Worm (Caenorhabditis elegans) whole organism, mixed stage, embryonic: Measurements from ENCODE around the gene T09A12.1.

ENCODE experiments used
- bed-3 ChIP-seq: fragments of 200-800 bp; sonication (Bioruptor generic); optimal IDR thresholded peaks from 3 replicates; lab custom pipeline; 2018; ENCODE audit warnings: mild to moderate bottlenecking, missing genetic modification characterization, moderate library complexity, missing compliant biosample characterization
- ceh-39 ChIP-seq: fragments of 150-350 bp; optimal IDR thresholded peaks from 2 replicates; lab custom pipeline; 2014; ENCODE audit warnings: missing biosample characterization, missing genetic modification characterization
- ceh-43 ChIP-seq: fragments of 200-800 bp; sonication (Bioruptor generic); optimal IDR thresholded peaks from 2 replicates; lab custom pipeline; 2018; ENCODE audit warnings: mild to moderate bottlenecking, missing genetic modification characterization, moderate library complexity, missing compliant biosample characterization
- ceh-83 ChIP-seq: fragments of 200-800 bp; sonication (Bioruptor generic); optimal IDR thresholded peaks from 2 replicates; lab custom pipeline; 2018; ENCODE audit warnings: mild to moderate bottlenecking, missing genetic modification characterization, missing compliant biosample characterization
- ces-1 ChIP-seq: fragments of 150-350 bp; optimal IDR thresholded peaks from 2 replicates; lab custom pipeline; 2014; ENCODE audit warnings: missing biosample characterization, missing genetic modification reagents, missing genetic modification characterization
- cnd-1 ChIP-seq: fragments of 200-800 bp; sonication (Bioruptor generic); optimal IDR thresholded peaks from 2 replicates; lab custom pipeline; 2018; ENCODE audit warnings: mild to moderate bottlenecking, missing genetic modification characterization, missing compliant biosample characterization
- drap-1 ChIP-seq: fragments of 200-800 bp; sonication (Bioruptor generic); optimal IDR thresholded peaks from 3 replicates; lab custom pipeline; 2018; ENCODE audit warnings: mild to moderate bottlenecking, missing genetic modification characterization, missing compliant biosample characterization
- elt-1 ChIP-seq: sonication (generic microtip); optimal IDR thresholded peaks from 2 replicates; lab custom pipeline; 2017; ENCODE audit warnings: missing genetic modification characterization, mild to moderate bottlenecking, missing compliant biosample characterization, antibody characterized with exemption, moderate library complexity, borderline replicate concordance; ENCODE audit not compliant: insufficient read depth
- elt-3 ChIP-seq: fragments of 150-350 bp; optimal IDR thresholded peaks from 2 replicates; lab custom pipeline; 2014; ENCODE audit warnings: missing biosample characterization, missing genetic modification characterization
- flh-1 ChIP-seq: fragments of 200-800 bp; sonication (Bioruptor generic); optimal IDR thresholded peaks from 2 replicates; lab custom pipeline; 2018; ENCODE audit warnings: mild to moderate bottlenecking, missing genetic modification characterization, moderate library complexity, missing compliant biosample characterization
- ham-2 ChIP-seq: fragments of 200-800 bp; sonication (Bioruptor generic); optimal IDR thresholded peaks from 2 replicates; lab custom pipeline; 2018; ENCODE audit warnings: mild to moderate bottlenecking, missing genetic modification characterization, missing compliant biosample characterization
- hlh-1 ChIP-seq: fragments of 150-350 bp; optimal IDR thresholded peaks from 2 replicates; lab custom pipeline; 2014; ENCODE audit warnings: missing biosample characterization, missing genetic modification reagents, missing genetic modification characterization
- lin-13 ChIP-seq: fragments of 150-350 bp; optimal IDR thresholded peaks from 2 replicates; lab custom pipeline; 2014; ENCODE audit warnings: missing biosample characterization, missing genetic modification characterization
- lin-32 ChIP-seq: fragments of 200-800 bp; sonication (Bioruptor generic); optimal IDR thresholded peaks from 2 replicates; lab custom pipeline; 2018; ENCODE audit warnings: mild to moderate bottlenecking, missing genetic modification characterization, missing compliant biosample characterization
- mab-5 ChIP-seq: fragments of 150-350 bp; optimal IDR thresholded peaks from 2 replicates; lab custom pipeline; 2014; ENCODE audit warnings: missing biosample characterization, missing genetic modification characterization
- mep-1 ChIP-seq: fragments of 150-350 bp; optimal IDR thresholded peaks from 2 replicates; lab custom pipeline; 2017; ENCODE audit warnings: missing biosample characterization, missing genetic modification reagents, missing genetic modification characterization, inconsistent platforms
- mls-2 ChIP-seq: sonication (generic microtip); optimal IDR thresholded peaks from 2 replicates; lab custom pipeline; 2016; ENCODE audit warnings: mild to moderate bottlenecking, missing genetic modification characterization, moderate library complexity, missing compliant biosample characterization
- nhr-2 ChIP-seq: fragments of 150-350 bp; optimal IDR thresholded peaks from 2 replicates; lab custom pipeline; 2014; ENCODE audit warnings: missing biosample characterization, missing genetic modification characterization
- nhr-237 ChIP-seq: fragments of 150-350 bp; optimal IDR thresholded peaks from 2 replicates; lab custom pipeline; 2014; ENCODE audit warnings: missing biosample characterization, missing genetic modification characterization
- nhr-28 ChIP-seq: fragments of 150-350 bp; optimal IDR thresholded peaks from 2 replicates; lab custom pipeline; 2014; ENCODE audit warnings: missing biosample characterization, missing genetic modification characterization
- nhr-76 ChIP-seq: sonication (generic microtip); optimal IDR thresholded peaks from 2 replicates; lab custom pipeline; 2017; ENCODE audit warnings: missing biosample characterization, missing genetic modification characterization
- pha-4 ChIP-seq: fragments of 150-350 bp; optimal IDR thresholded peaks from 2 replicates; lab custom pipeline; 2018; ENCODE audit warnings: missing biosample characterization, missing genetic modification reagents, missing genetic modification characterization
- sem-2 ChIP-seq: fragments of 200-800 bp; sonication (Bioruptor generic); optimal IDR thresholded peaks from 2 replicates; lab custom pipeline; 2018; ENCODE audit warnings: mild to moderate bottlenecking, missing genetic modification characterization, missing compliant biosample characterization
- snpc-4 ChIP-seq: fragments of 150-350 bp; optimal IDR thresholded peaks from 2 replicates; lab custom pipeline; 2014; ENCODE audit warnings: missing biosample characterization, missing genetic modification characterization
- sptf-1 ChIP-seq: sonication (generic microtip); optimal IDR thresholded peaks from 2 replicates; lab custom pipeline; 2017; ENCODE audit warnings: mild to moderate bottlenecking, missing genetic modification characterization, moderate library complexity, missing compliant biosample characterization
- tbx-8 ChIP-seq: fragments of 200-800 bp; sonication (Bioruptor generic); optimal IDR thresholded peaks from 2 replicates; lab custom pipeline; 2018; ENCODE audit warnings: mild to moderate bottlenecking, missing genetic modification characterization, moderate library complexity, missing compliant biosample characterization
- unc-120 ChIP-seq: sonication (generic microtip); optimal IDR thresholded peaks from 2 replicates; lab custom pipeline; 2017; ENCODE audit warnings: missing genetic modification characterization, missing compliant biosample characterization; ENCODE audit not compliant: poor library complexity, severe bottlenecking
- unc-39 ChIP-seq: fragments of 150-350 bp; optimal IDR thresholded peaks from 2 replicates; lab custom pipeline; 2014; ENCODE audit warnings: missing biosample characterization, missing genetic modification characterization
- zip-8 ChIP-seq: fragments of 150-350 bp; optimal IDR thresholded peaks from 2 replicates; lab custom pipeline; 2014; ENCODE audit warnings: missing biosample characterization, missing genetic modification characterization
- ztf-11 ChIP-seq: fragments of 150-350 bp; optimal IDR thresholded peaks from 2 replicates; lab custom pipeline; 2014; ENCODE audit warnings: missing biosample characterization, missing genetic modification characterization

T09A12.1 gene

ce11 chrIV:8260848-8261638, 16.8 kb downstream of the T09A12.1 start, which contains the start of gene vit-6:
TSS of gene vit-6 (plus strand) at chrIV:8261157.
- TF ChIP-seq nhr-237 (tag; lab: Kevin White, UChicago): no peak

ce11 chrIV:8262671-8263070, 18.5 kb downstream of the T09A12.1 start:
- TF ChIP-seq nhr-76: no peak
- no peak for TF ChIP-seq elt-1 (tag; lab: Kevin White, UChicago)
- no peak for TF ChIP-seq lin-32 (GFP tag; lab: Kevin White, UChicago)
- TF ChIP-seq unc-39 (tag; lab: Kevin White, UChicago): no peak
- TF ChIP-seq drap-1 (GFP tag; lab: Kevin White, UChicago): no peak
- no peak for TF ChIP-seq ztf-11
- TF ChIP-seq mls-2 (tag; lab: Kevin White, UChicago): no peak
- no peak for TF ChIP-seq ceh-83
- no peak for TF ChIP-seq flh-1 (GFP tag; lab: Kevin White, UChicago)
- TF ChIP-seq elt-3 (tag; lab: Kevin White, UChicago): no peak
- TF ChIP-seq mab-5: no peak
- TF ChIP-seq ham-2 (GFP tag; lab: Kevin White, UChicago): no peak
- TF ChIP-seq bed-3: no peak
- no peak for TF ChIP-seq sem-2 (GFP tag; lab: Kevin White, UChicago)
- TF ChIP-seq pha-4 (tag; lab: Kevin White, UChicago): no peak
- no peak for TF ChIP-seq ceh-39 (tag; lab: Kevin White, UChicago)
- TF ChIP-seq sptf-1: no peak
- TF ChIP-seq nhr-2 (tag; lab: Kevin White, UChicago): no peak

ce11 chrIV:8266024-8266949, 22.1 kb downstream of the T09A12.1 start:
- TF ChIP-seq elt-3 (tag; lab: Kevin White, UChicago): no peak
- no peak for TF ChIP-seq sptf-1
- TF ChIP-seq unc-120 (tag; lab: Kevin White, UChicago): no peak
- TF ChIP-seq ces-1 (GFP tag; lab: Kevin White, UChicago): no peak
- TF ChIP-seq hlh-1 (tag; lab: Kevin White, UChicago): no peak
- no peak for TF ChIP-seq ceh-43 (GFP tag; lab: Kevin White, UChicago)
- no peak for TF ChIP-seq lin-13 (tag; lab: Kevin White, UChicago)
- TF ChIP-seq ztf-11: no peak
- TF ChIP-seq mab-5: no peak
- no peak for TF ChIP-seq nhr-2 (tag; lab: Kevin White, UChicago)
- TF ChIP-seq sem-2 (GFP tag; lab: Kevin White, UChicago): no peak
- no peak for TF ChIP-seq snpc-4 (tag; lab: Kevin White, UChicago)
- no peak for TF ChIP-seq ceh-83
- no peak for TF ChIP-seq mls-2 (tag; lab: Kevin White, UChicago)
- no peak for TF ChIP-seq cnd-1 (tag; lab: Kevin White, UChicago)
- TF ChIP-seq flh-1 (GFP tag; lab: Kevin White, UChicago): no peak
- TF ChIP-seq mep-1 (tag; lab: Kevin White, UChicago): no peak
- TF ChIP-seq nhr-28 (tag; lab: Kevin White, UChicago): no peak

- no peak for TF ChIP-seq elt-3 (tag; lab: Kevin White, UChicago)
- TF ChIP-seq sptf-1: no peak
- TF ChIP-seq mab-5: no peak
- no peak for TF ChIP-seq ztf-11
- no peak for TF ChIP-seq pha-4 (tag; lab: Kevin White, UChicago)
- no peak for TF ChIP-seq nhr-237 (tag; lab: Kevin White, UChicago)
- no peak for TF ChIP-seq ham-2 (GFP tag; lab: Kevin White, UChicago)
- TF ChIP-seq mep-1 (tag; lab: Kevin White, UChicago): no peak
- TF ChIP-seq flh-1 (GFP tag; lab: Kevin White, UChicago): no peak
- TF ChIP-seq mls-2 (tag; lab: Kevin White, UChicago): no peak
- no peak for TF ChIP-seq drap-1 (GFP tag; lab: Kevin White, UChicago)
- no peak for TF ChIP-seq tbx-8
- TF ChIP-seq unc-39 (tag; lab: Kevin White, UChicago): no peak
- no peak for TF ChIP-seq nhr-76
- no peak for TF ChIP-seq nhr-2 (tag; lab: Kevin White, UChicago)
- TF ChIP-seq ceh-39 (tag; lab: Kevin White, UChicago): no peak
- no peak for TF ChIP-seq zip-8 (tag; lab: Kevin White, UChicago)
- TF ChIP-seq snpc-4 (tag; lab: Kevin White, UChicago): no peak
Observed at ce11 chrIV:8268024-8268423, 23.8 kb downstream of the T09A12.1 start, which contains the start of the genes K07H8.5 and K07H8.8. TSS of gene K07H8.5 (plus strand) at chrIV:8268324. TSS of gene K07H8.8 (minus strand) at chrIV:8268412.
